Fruit fly (Drosophila melanogaster) whole organism, wandering third instar larva: Measurements from ENCODE around the gene CG9106.

ENCODE experiments used
- HLH106 ChIP-seq: fragments of 200-800 bp; optimal IDR thresholded peaks from 3 replicates; lab custom pipeline; 2019; ENCODE audit warnings: missing biosample characterization, mild to moderate bottlenecking, missing genetic modification characterization, moderate library complexity
- Rel ChIP-seq, 2 experiments: fragments of 200-800 bp; sonication (Bioruptor generic) in 1 of 2; optimal IDR thresholded peaks; 2 replicates in 1 of 2; 3 replicates in 1 of 2; lab custom pipeline; 2016 to 2019; ENCODE audit warnings: mild to moderate bottlenecking in 2 of 2, missing biosample characterization in 2 of 2, missing genetic modification characterization in 2 of 2, moderate library complexity in 1 of 2
- lola ChIP-seq: fragments of >200 bp; optimal IDR thresholded peaks from 2 replicates; lab custom pipeline; 2017; ENCODE audit warnings: missing biosample characterization, missing genetic modification characterization
- psq ChIP-seq: fragments of 200-800 bp; sonication (Bioruptor generic); optimal IDR thresholded peaks from 3 replicates; lab custom pipeline; 2017; ENCODE audit warnings: missing biosample characterization, mild to moderate bottlenecking, missing genetic modification characterization, moderate library complexity

- TF ChIP-seq lola (GFP tag; lab: Kevin White, UChicago) (no peak), Rel (GFP tag; optimal IDR thresholded peaks at IDR 0.05; lab: Kevin White, UChicago) (no peak), Rel (tag; optimal IDR thresholded peaks at IDR 0.05; lab: Kevin White, UChicago) (no peak), psq (GFP tag; lab: Kevin White, UChicago) (no peak), HLH106 (tag; lab: Kevin White, UChicago) (no peak)
These were observed 41.2 kb upstream of the CG9106 start for dm6 chrX:15313389-15313788.
